Worm (Caenorhabditis elegans) whole organism, late embryonic: ENCODE results near the gene C40A11.7.

Experiments used
- C38D4.7 ChIP-seq: fragments of 200-800 bp; sonication (Bioruptor generic); optimal IDR thresholded peaks from 2 replicates; lab custom pipeline; 2018; ENCODE audit warnings: mild to moderate bottlenecking, missing genetic modification characterization, moderate library complexity, missing compliant biosample characterization
- F13H6.1 ChIP-seq: sonication (generic microtip); optimal IDR thresholded peaks from 2 replicates; lab custom pipeline; 2016; ENCODE audit warnings: missing genetic modification characterization, missing compliant biosample characterization
- K02D7.2 ChIP-seq: sonication (generic microtip); optimal IDR thresholded peaks from 2 replicates; lab custom pipeline; 2017; ENCODE audit warnings: mild to moderate bottlenecking, missing genetic modification characterization, missing compliant biosample characterization
- K09A11.1 ChIP-seq: sonication (generic microtip); optimal IDR thresholded peaks from 2 replicates; lab custom pipeline; 2017; ENCODE audit warnings: antibody characterized with exemption, mild to moderate bottlenecking, missing genetic modification characterization, missing compliant biosample characterization; ENCODE audit not compliant: insufficient read depth
- T23F11.4 ChIP-seq: fragments of 200-800 bp; sonication (Bioruptor generic); optimal IDR thresholded peaks from 2 replicates; lab custom pipeline; 2018; ENCODE audit warnings: mild to moderate bottlenecking, missing genetic modification characterization, missing compliant biosample characterization
- Y22D7AL.16 ChIP-seq: sonication (generic microtip); optimal IDR thresholded peaks from 2 replicates; lab custom pipeline; 2016; ENCODE audit warnings: missing genetic modification characterization, missing compliant biosample characterization
- ahr-1 ChIP-seq: sonication (generic microtip); optimal IDR thresholded peaks from 2 replicates; lab custom pipeline; 2016; ENCODE audit warnings: missing genetic modification characterization, missing compliant biosample characterization
- ama-1 ChIP-seq: fragments of 150-350 bp; optimal IDR thresholded peaks from 2 replicates; lab custom pipeline; 2014
- ceh-18 ChIP-seq: sonication (generic microtip); optimal IDR thresholded peaks from 2 replicates; lab custom pipeline; 2016; ENCODE audit warnings: missing genetic modification characterization, missing compliant biosample characterization
- ceh-19 ChIP-seq: fragments of 200-800 bp; sonication (Bioruptor generic); optimal IDR thresholded peaks from 2 replicates; lab custom pipeline; 2018; ENCODE audit warnings: mild to moderate bottlenecking, missing genetic modification characterization, missing compliant biosample characterization
- ceh-2 ChIP-seq: sonication (generic microtip); optimal IDR thresholded peaks from 2 replicates; lab custom pipeline; 2016; ENCODE audit warnings: missing genotype, missing genetic modification characterization, missing compliant biosample characterization
- ceh-22 ChIP-seq: sonication (generic microtip); optimal IDR thresholded peaks from 2 replicates; lab custom pipeline; 2017; ENCODE audit warnings: missing biosample characterization, missing genetic modification characterization
- ceh-30 ChIP-seq: fragments of 150-350 bp; optimal IDR thresholded peaks from 2 replicates; lab custom pipeline; 2014; ENCODE audit warnings: missing biosample characterization, missing genetic modification characterization
- ceh-31 ChIP-seq: sonication (generic microtip); optimal IDR thresholded peaks from 2 replicates; lab custom pipeline; 2016; ENCODE audit warnings: missing genetic modification characterization, missing compliant biosample characterization
- ceh-34 ChIP-seq: sonication (generic microtip); optimal IDR thresholded peaks from 2 replicates; lab custom pipeline; 2016; ENCODE audit warnings: mild to moderate bottlenecking, missing genetic modification characterization, missing compliant biosample characterization
- ceh-6 ChIP-seq: fragments of 200-800 bp; sonication (Bioruptor generic); optimal IDR thresholded peaks from 2 replicates; lab custom pipeline; 2018; ENCODE audit warnings: mild to moderate bottlenecking, missing genetic modification characterization, missing compliant biosample characterization
- che-1 ChIP-seq: sonication (generic microtip); optimal IDR thresholded peaks from 2 replicates; lab custom pipeline; 2016; ENCODE audit warnings: mild to moderate bottlenecking, missing genetic modification characterization, missing compliant biosample characterization
- dmd-4 ChIP-seq: sonication (generic microtip); optimal IDR thresholded peaks from 2 replicates; lab custom pipeline; 2016; ENCODE audit warnings: borderline replicate concordance, missing genetic modification characterization, missing compliant biosample characterization
- elt-2 ChIP-seq: sonication (generic microtip); optimal IDR thresholded peaks from 2 replicates; lab custom pipeline; 2016; ENCODE audit warnings: missing genetic modification reagents, missing genetic modification characterization, missing compliant biosample characterization
- elt-4 ChIP-seq: sonication (generic microtip); optimal IDR thresholded peaks from 2 replicates; lab custom pipeline; 2016; ENCODE audit warnings: missing genetic modification characterization, missing compliant biosample characterization
- ets-4 ChIP-seq: sonication (generic microtip); optimal IDR thresholded peaks from 2 replicates; lab custom pipeline; 2016; ENCODE audit warnings: missing genetic modification characterization, missing compliant biosample characterization
- eyg-1 ChIP-seq: sonication (generic microtip); optimal IDR thresholded peaks from 2 replicates; lab custom pipeline; 2016; ENCODE audit warnings: missing genotype, missing genetic modification characterization, missing compliant biosample characterization
- fax-1 ChIP-seq: sonication (generic microtip); optimal IDR thresholded peaks from 2 replicates; lab custom pipeline; 2016; ENCODE audit warnings: missing genotype, missing genetic modification characterization, missing compliant biosample characterization
- fkh-10 ChIP-seq: fragments of 150-350 bp; optimal IDR thresholded peaks from 2 replicates; lab custom pipeline; 2014; ENCODE audit warnings: missing biosample characterization, missing genetic modification reagents, missing genetic modification characterization
- hlh-13 ChIP-seq: fragments of 200-800 bp; sonication (Bioruptor generic); optimal IDR thresholded peaks from 2 replicates; lab custom pipeline; 2018; ENCODE audit warnings: mild to moderate bottlenecking, missing genetic modification characterization, missing compliant biosample characterization
- hlh-30 ChIP-seq: sonication (generic microtip); optimal IDR thresholded peaks from 2 replicates; lab custom pipeline; 2017; ENCODE audit warnings: antibody characterized with exemption, missing genetic modification characterization, missing compliant biosample characterization; ENCODE audit not compliant: insufficient read depth
- hlh-6 ChIP-seq: sonication (generic microtip); optimal IDR thresholded peaks from 2 replicates; lab custom pipeline; 2016; ENCODE audit warnings: missing genotype, missing genetic modification characterization, missing compliant biosample characterization
- lin-11 ChIP-seq: fragments of 200-800 bp; sonication (Bioruptor generic); optimal IDR thresholded peaks from 2 replicates; lab custom pipeline; 2018; ENCODE audit warnings: mild to moderate bottlenecking, missing genetic modification characterization, missing compliant biosample characterization
- mec-3 ChIP-seq: sonication (generic microtip); optimal IDR thresholded peaks from 2 replicates; lab custom pipeline; 2016; ENCODE audit warnings: borderline replicate concordance, missing genetic modification characterization, missing compliant biosample characterization
- nfya-1 ChIP-seq: sonication (generic microtip); optimal IDR thresholded peaks from 2 replicates; lab custom pipeline; 2017; ENCODE audit warnings: missing genetic modification characterization, mild to moderate bottlenecking, missing compliant biosample characterization, antibody characterized with exemption, moderate library complexity
- nhr-232 ChIP-seq: sonication (generic microtip); optimal IDR thresholded peaks from 2 replicates; lab custom pipeline; 2016; ENCODE audit warnings: missing genetic modification characterization, missing compliant biosample characterization
- odd-2 ChIP-seq: sonication (generic microtip); optimal IDR thresholded peaks from 2 replicates; lab custom pipeline; 2017; ENCODE audit warnings: antibody characterized with exemption, mild to moderate bottlenecking, missing genetic modification characterization, missing compliant biosample characterization
- pag-3 ChIP-seq: sonication (generic microtip); optimal IDR thresholded peaks from 2 replicates; lab custom pipeline; 2016; ENCODE audit warnings: missing compliant biosample characterization, missing genetic modification characterization, borderline replicate concordance
- pat-9 ChIP-seq: fragments of 200-800 bp; sonication (Bioruptor generic); optimal IDR thresholded peaks from 2 replicates; lab custom pipeline; 2018; ENCODE audit warnings: mild to moderate bottlenecking, missing genetic modification characterization, moderate library complexity, missing compliant biosample characterization
- pha-2 ChIP-seq: sonication (generic microtip); optimal IDR thresholded peaks from 2 replicates; lab custom pipeline; 2017; ENCODE audit warnings: mild to moderate bottlenecking, missing genetic modification characterization, missing compliant biosample characterization
- pqm-1 ChIP-seq: sonication (generic microtip); optimal IDR thresholded peaks from 2 replicates; lab custom pipeline; 2016; ENCODE audit warnings: missing genetic modification characterization, missing compliant biosample characterization
- rnt-1 ChIP-seq: sonication (generic microtip); optimal IDR thresholded peaks from 2 replicates; lab custom pipeline; 2016; ENCODE audit warnings: missing genetic modification characterization, missing compliant biosample characterization
- tbx-7 ChIP-seq: sonication (generic microtip); optimal IDR thresholded peaks from 2 replicates; lab custom pipeline; 2016; ENCODE audit warnings: missing genotype, missing genetic modification characterization, missing compliant biosample characterization
- ttx-3 ChIP-seq: sonication (generic microtip); optimal IDR thresholded peaks from 2 replicates; lab custom pipeline; 2016; ENCODE audit warnings: missing genetic modification reagents, missing genetic modification characterization, missing compliant biosample characterization
- unc-3 ChIP-seq, 2 experiments: fragments of 200-800 bp in 1 of 2; sonication (Bioruptor generic) in 1 of 2; sonication (generic microtip) in 1 of 2; conservative IDR thresholded peaks in 1 of 2; optimal IDR thresholded peaks in 1 of 2; 2 replicates each; pipeline versions ENCODE4 v1.3.6 to Lab custom; 2016 to 2022; ENCODE audit warnings: missing compliant biosample characterization in 2 of 2, missing genetic modification characterization in 2 of 2, missing genetic modification reagents in 1 of 2
- unc-42 ChIP-seq: sonication (generic microtip); optimal IDR thresholded peaks from 2 replicates; lab custom pipeline; 2016; ENCODE audit warnings: missing genotype, missing genetic modification characterization, missing compliant biosample characterization
- unc-55 ChIP-seq: sonication (generic microtip); optimal IDR thresholded peaks from 2 replicates; lab custom pipeline; 2017; ENCODE audit warnings: missing biosample characterization, missing genetic modification reagents, missing genetic modification characterization
- unc-86 ChIP-seq: sonication (generic microtip); optimal IDR thresholded peaks from 2 replicates; lab custom pipeline; 2016; ENCODE audit warnings: missing genetic modification characterization, missing compliant biosample characterization
- zip-5 ChIP-seq: sonication (generic microtip); optimal IDR thresholded peaks from 2 replicates; lab custom pipeline; 2016; ENCODE audit warnings: missing genetic modification characterization, missing compliant biosample characterization
- ztf-16 ChIP-seq: sonication (generic microtip); optimal IDR thresholded peaks from 2 replicates; lab custom pipeline; 2017; ENCODE audit warnings: missing genetic modification characterization, missing compliant biosample characterization

C40A11.7 gene

ce11 chrII:2150485-2150985 is at the start of gene C40A11.7, which contains the start of gene C40A11.8:
Gene C40A11.7, minus strand, starts transcription at chrII:2150585.
Gene C40A11.8, minus strand, starts transcription at chrII:2150935.
- TF ChIP-seq T23F11.4 (no peak), dmd-4 (tag; lab: Kevin White, UChicago) (no peak), pqm-1 (tag; lab: Kevin White, UChicago) (no peak), ceh-22 (tag; lab: Kevin White, UChicago) (no peak), ceh-18 (no peak), lin-11 (no peak), fkh-10 (no peak)

ce11 chrII:2197555-2198288 is 47.3 kb upstream of the C40A11.7 start, which contains the start of gene C33C12.1:
Gene C33C12.1, plus strand, starts transcription at chrII:2198238.
- TF ChIP-seq unc-42: peak; percentile 50
- no peak for TF ChIP-seq ahr-1
- TF ChIP-seq ttx-3: no peak
- no peak for TF ChIP-seq pat-9 (tag; lab: Kevin White, UChicago)
- TF ChIP-seq odd-2: no peak

- TF ChIP-seq eyg-1: no peak
- TF ChIP-seq, all 69 proteins: peak for 0
Measured at ce11 chrII:2196742-2197141, 46.4 kb upstream of the C40A11.7 start.

ce11 chrII:2195541-2195940 is 45.2 kb upstream of the C40A11.7 start:
- TF ChIP-seq ets-4 (tag; lab: Kevin White, UChicago): no peak
- TF ChIP-seq ceh-6 (GFP tag; lab: Kevin White, UChicago): no peak
- no peak for TF ChIP-seq hlh-30 (tag; lab: Kevin White, UChicago)
- TF ChIP-seq ama-1 (lab: Kevin White, UChicago): no peak
- TF ChIP-seq ztf-16 (tag; lab: Kevin White, UChicago): no peak
- no peak for TF ChIP-seq unc-86
- no peak for TF ChIP-seq nhr-232
- TF ChIP-seq mec-3 (tag; lab: Kevin White, UChicago): no peak
- TF ChIP-seq unc-55: no peak
- no peak for TF ChIP-seq rnt-1 (tag; lab: Kevin White, UChicago)
- TF ChIP-seq fkh-10: no peak
- TF ChIP-seq fax-1: no peak
- TF ChIP-seq pha-2 (tag; lab: Kevin White, UChicago): no peak
- TF ChIP-seq elt-2 (tag; lab: Kevin White, UChicago): peak; percentile 9
- TF ChIP-seq ceh-31 (tag; lab: Kevin White, UChicago): peak; percentile 47
- no peak for TF ChIP-seq ahr-1
- peak; percentile 53 for TF ChIP-seq unc-42
- TF ChIP-seq hlh-6: no peak
- TF ChIP-seq tbx-7 (tag; lab: Kevin White, UChicago): no peak
- no peak for TF ChIP-seq Y22D7AL.16 (tag; lab: Kevin White, UChicago)
- TF ChIP-seq ceh-22 (tag; lab: Kevin White, UChicago): no peak
- peak; percentile 40 for TF ChIP-seq nfya-1 (tag; lab: Kevin White, UChicago)
- no peak for TF ChIP-seq ceh-19 (GFP tag; lab: Kevin White, UChicago)
- no peak for TF ChIP-seq pag-3
- no peak for TF ChIP-seq lin-11
- no peak for TF ChIP-seq ceh-30 (tag; lab: Kevin White, UChicago)
- TF ChIP-seq ceh-34: peak; percentile 27
- no peak for TF ChIP-seq F13H6.1
- no peak for TF ChIP-seq che-1 (tag; lab: Kevin White, UChicago)
- no peak for TF ChIP-seq unc-3 (GFP tag; conservative IDR thresholded peaks at IDR 0.05; lab: Robert Waterston, UW)
- no peak for TF ChIP-seq unc-3 (tag; optimal IDR thresholded peaks at IDR 0.05; lab: Kevin White, UChicago)
- TF ChIP-seq K02D7.2: no peak
- no peak for TF ChIP-seq hlh-13 (GFP tag; lab: Kevin White, UChicago)
- TF ChIP-seq ceh-2 (tag; lab: Kevin White, UChicago): no peak
- no peak for TF ChIP-seq zip-5 (tag; lab: Kevin White, UChicago)
- TF ChIP-seq K09A11.1 (tag; lab: Kevin White, UChicago): no peak
- TF ChIP-seq C38D4.7 (GFP tag; lab: Kevin White, UChicago): no peak
- TF ChIP-seq eyg-1: no peak
- TF ChIP-seq elt-4 (tag; lab: Kevin White, UChicago): no peak
